Fruit fly (Drosophila melanogaster) whole organism, prepupa: ENCODE data around the gene Nepl12.
A peak's percentile ranks its signal among the peaks of the same experiment; 100 is the strongest.

Source experiments
- Blimp-1 ChIP-seq: fragments of 200-800 bp; sonication (Bioruptor generic); optimal IDR thresholded peaks from 3 replicates; lab custom pipeline; 2017; ENCODE audit warnings: missing biosample characterization, missing genetic modification characterization, mild to moderate bottlenecking, moderate library complexity, missing genetic modification reagents
- CG10631 ChIP-seq: fragments of 200-800 bp; sonication (Bioruptor generic); optimal IDR thresholded peaks from 2 replicates; lab custom pipeline; 2016; ENCODE audit warnings: missing biosample characterization, missing genetic modification characterization
- CG11762 ChIP-seq: fragments of 200-800 bp; sonication (Bioruptor generic); optimal IDR thresholded peaks from 3 replicates; lab custom pipeline; 2016; ENCODE audit warnings: missing biosample characterization, missing genetic modification characterization; ENCODE audit not compliant: insufficient read depth
- CG11902 ChIP-seq: fragments of 200-800 bp; sonication (Bioruptor generic); optimal IDR thresholded peaks from 3 replicates; lab custom pipeline; 2016; ENCODE audit warnings: missing biosample characterization, missing genetic modification characterization
- CG1621 ChIP-seq: fragments of 200-800 bp; sonication (Bioruptor generic); optimal IDR thresholded peaks from 3 replicates; lab custom pipeline; 2018; ENCODE audit warnings: missing biosample characterization, mild to moderate bottlenecking, missing genetic modification characterization
- CG16779 ChIP-seq: fragments of 200-800 bp; sonication (Bioruptor generic); optimal IDR thresholded peaks from 3 replicates; lab custom pipeline; 2017; ENCODE audit warnings: missing biosample characterization, mild to moderate bottlenecking, missing genetic modification characterization
- CG3032 ChIP-seq: fragments of 200-800 bp; optimal IDR thresholded peaks from 2 replicates; lab custom pipeline; 2019; ENCODE audit warnings: missing biosample characterization, mild to moderate bottlenecking, missing genetic modification characterization, moderate library complexity
- CG31627 ChIP-seq: fragments of 200-800 bp; sonication (Bioruptor generic); optimal IDR thresholded peaks from 3 replicates; lab custom pipeline; 2016; ENCODE audit warnings: missing biosample characterization, missing genetic modification characterization
- CG3919 ChIP-seq: fragments of 200-800 bp; sonication (Bioruptor generic); optimal IDR thresholded peaks from 3 replicates; lab custom pipeline; 2016; ENCODE audit warnings: missing biosample characterization, missing genetic modification characterization
- CG6163 ChIP-seq: fragments of 200-800 bp; sonication (Bioruptor generic); IDR thresholded peaks from 3 replicates; pipeline ENCODE4 v1.3.6; 2022; ENCODE audit warnings: missing biosample characterization, missing genetic modification characterization
- CG6276 ChIP-seq: fragments of 200-800 bp; sonication (Bioruptor generic); optimal IDR thresholded peaks from 2 replicates; lab custom pipeline; 2017; ENCODE audit warnings: missing biosample characterization, mild to moderate bottlenecking, missing genetic modification characterization
- CG6792 ChIP-seq: fragments of 200-800 bp; sonication (Bioruptor generic); optimal IDR thresholded peaks from 3 replicates; lab custom pipeline; 2016; ENCODE audit warnings: missing biosample characterization, missing genetic modification characterization
- CG6808 ChIP-seq: fragments of 200-800 bp; sonication (Bioruptor generic); optimal IDR thresholded peaks from 3 replicates; lab custom pipeline; 2017; ENCODE audit warnings: missing biosample characterization, missing genetic modification characterization, mild to moderate bottlenecking, moderate library complexity, missing genetic modification reagents
- CG6854 ChIP-seq: fragments of 200-800 bp; sonication (Bioruptor generic); optimal IDR thresholded peaks from 2 replicates; lab custom pipeline; 2017; ENCODE audit warnings: missing biosample characterization, mild to moderate bottlenecking, missing genetic modification characterization
- CG7368 ChIP-seq: fragments of 200-800 bp; sonication (Bioruptor generic); optimal IDR thresholded peaks from 3 replicates; lab custom pipeline; 2016; ENCODE audit warnings: missing biosample characterization, missing genetic modification characterization
- CG8119 ChIP-seq: fragments of 200-800 bp; sonication (Bioruptor generic); IDR thresholded peaks from 3 replicates; pipeline ENCODE4 v1.3.6; 2022; ENCODE audit warnings: missing biosample characterization, missing genetic modification characterization
- CG8632 ChIP-seq: fragments of 200-800 bp; sonication (Bioruptor generic); optimal IDR thresholded peaks from 3 replicates; lab custom pipeline; 2016; ENCODE audit warnings: missing biosample characterization, missing genetic modification characterization
- CG9139 ChIP-seq: fragments of 200-800 bp; sonication (Bioruptor generic); optimal IDR thresholded peaks from 3 replicates; lab custom pipeline; 2017; ENCODE audit warnings: missing biosample characterization, mild to moderate bottlenecking, missing genetic modification characterization
- Eip75B ChIP-seq: fragments of 200-800 bp; sonication (Bioruptor generic); optimal IDR thresholded peaks from 3 replicates; lab custom pipeline; 2016; ENCODE audit warnings: missing biosample characterization, missing genetic modification characterization
- Eip78C ChIP-seq: fragments of 200-800 bp; sonication (Bioruptor generic); peaks from one replicate; lab custom pipeline; 2016; ENCODE audit warnings: missing biosample characterization, missing genetic modification characterization
- Eip93F ChIP-seq: fragments of 200-800 bp; sonication (Bioruptor generic); optimal IDR thresholded peaks from 2 replicates; lab custom pipeline; 2016; ENCODE audit warnings: missing biosample characterization, mild to moderate bottlenecking, missing genetic modification characterization
- Ets21C ChIP-seq: fragments of 200-800 bp; sonication (Bioruptor generic); optimal IDR thresholded peaks from 3 replicates; lab custom pipeline; 2016; ENCODE audit warnings: missing biosample characterization, missing genetic modification characterization
- Ets96B ChIP-seq: fragments of 200-800 bp; optimal IDR thresholded peaks from 2 replicates; lab custom pipeline; 2019; ENCODE audit warnings: missing biosample characterization, mild to moderate bottlenecking, missing genetic modification characterization, moderate library complexity
- Gug ChIP-seq: fragments of 200-800 bp; sonication (Bioruptor generic); IDR thresholded peaks from 2 replicates; pipeline ENCODE4 v1.3.6; 2022; ENCODE audit warnings: missing biosample characterization, missing genetic modification characterization
- Hr38 ChIP-seq: sonication (Bioruptor generic); optimal IDR thresholded peaks from 2 replicates; lab custom pipeline; 2016; ENCODE audit warnings: missing biosample characterization, missing genetic modification characterization
- Hr39 ChIP-seq: fragments of 200-800 bp; sonication (Bioruptor generic); optimal IDR thresholded peaks from 2 replicates; lab custom pipeline; 2016; ENCODE audit warnings: missing biosample characterization, missing genetic modification characterization
- Hr4 ChIP-seq: fragments of 200-800 bp; sonication (Bioruptor generic); optimal IDR thresholded peaks from 3 replicates; lab custom pipeline; 2016; ENCODE audit warnings: missing biosample characterization, missing genetic modification characterization
- Lpt ChIP-seq: fragments of 200-800 bp; sonication (Bioruptor generic); optimal IDR thresholded peaks from 3 replicates; lab custom pipeline; 2016; ENCODE audit warnings: missing biosample characterization, missing genetic modification characterization
- Smox ChIP-seq: fragments of 200-800 bp; sonication (Bioruptor generic); optimal IDR thresholded peaks from 3 replicates; lab custom pipeline; 2016; ENCODE audit warnings: missing biosample characterization, missing genetic modification characterization
- Sox102F ChIP-seq: fragments of 200-800 bp; sonication (Bioruptor generic); optimal IDR thresholded peaks from 2 replicates; lab custom pipeline; 2016; ENCODE audit warnings: missing biosample characterization, mild to moderate bottlenecking, missing genetic modification characterization
- Sox14 ChIP-seq: fragments of 200-800 bp; sonication (Bioruptor generic); optimal IDR thresholded peaks from 3 replicates; lab custom pipeline; 2016; ENCODE audit warnings: missing biosample characterization, missing genetic modification characterization
- Sox15 ChIP-seq: fragments of 200-800 bp; sonication (Bioruptor generic); optimal IDR thresholded peaks from 3 replicates; lab custom pipeline; 2016; ENCODE audit warnings: missing biosample characterization, missing genetic modification characterization
- achi ChIP-seq: fragments of 200-800 bp; sonication (Bioruptor generic); optimal IDR thresholded peaks from 3 replicates; lab custom pipeline; 2016; ENCODE audit warnings: missing biosample characterization, missing genetic modification characterization
- acj6 ChIP-seq: fragments of 200-800 bp; sonication (Bioruptor generic); optimal IDR thresholded peaks from 3 replicates; lab custom pipeline; 2016; ENCODE audit warnings: missing biosample characterization, missing genetic modification characterization
- cyc ChIP-seq: fragments of 200-800 bp; sonication (Bioruptor generic); optimal IDR thresholded peaks from 3 replicates; lab custom pipeline; 2016; ENCODE audit warnings: missing biosample characterization, missing genetic modification characterization
- dac ChIP-seq: fragments of 200-800 bp; sonication (Bioruptor generic); optimal IDR thresholded peaks from 2 replicates; lab custom pipeline; 2017; ENCODE audit warnings: missing biosample characterization, mild to moderate bottlenecking, missing genetic modification characterization
- dsx ChIP-seq: fragments of 200-800 bp; optimal IDR thresholded peaks from 3 replicates; lab custom pipeline; 2019; ENCODE audit warnings: missing biosample characterization, mild to moderate bottlenecking, missing genetic modification characterization, moderate library complexity; ENCODE audit not compliant: poor library complexity, severe bottlenecking
- eg ChIP-seq: fragments of 200-800 bp; sonication (Bioruptor generic); IDR thresholded peaks from 3 replicates; pipeline ENCODE4 v1.3.6; 2022; ENCODE audit warnings: missing biosample characterization, missing genetic modification characterization
- esn ChIP-seq: fragments of 200-800 bp; sonication (Bioruptor generic); optimal IDR thresholded peaks from 2 replicates; lab custom pipeline; 2016; ENCODE audit warnings: missing biosample characterization, mild to moderate bottlenecking, missing genetic modification characterization, moderate library complexity
- fd59A ChIP-seq: fragments of 200-800 bp; sonication (Bioruptor generic); optimal IDR thresholded peaks from 2 replicates; lab custom pipeline; 2017; ENCODE audit warnings: missing biosample characterization, mild to moderate bottlenecking, missing genetic modification characterization, missing genetic modification reagents
- fd85E ChIP-seq: fragments of 200-800 bp; sonication (Bioruptor generic); optimal IDR thresholded peaks from 3 replicates; lab custom pipeline; 2016; ENCODE audit warnings: missing biosample characterization, missing genetic modification characterization
- fkh ChIP-seq: fragments of 200-800 bp; sonication (Bioruptor generic); optimal IDR thresholded peaks from 3 replicates; lab custom pipeline; 2017; ENCODE audit warnings: missing biosample characterization, mild to moderate bottlenecking, missing genetic modification characterization, moderate library complexity
- lz ChIP-seq: fragments of 200-800 bp; sonication (Bioruptor generic); optimal IDR thresholded peaks from 3 replicates; lab custom pipeline; 2016; ENCODE audit warnings: missing biosample characterization, missing genetic modification characterization
- net ChIP-seq: fragments of 200-800 bp; sonication (Bioruptor generic); optimal IDR thresholded peaks from 3 replicates; lab custom pipeline; 2016; ENCODE audit warnings: missing biosample characterization, missing genetic modification characterization
- salr ChIP-seq, 2 experiments: fragments of 200-800 bp; sonication (Bioruptor generic); optimal IDR thresholded peaks; 3 replicates each; lab custom pipeline; 2016 to 2018; ENCODE audit warnings: missing biosample characterization in 2 of 2, missing genetic modification characterization in 2 of 2, mild to moderate bottlenecking in 1 of 2
- spab ChIP-seq: fragments of 200-800 bp; sonication (Bioruptor generic); optimal IDR thresholded peaks from 2 replicates; lab custom pipeline; 2017; ENCODE audit warnings: missing biosample characterization, mild to moderate bottlenecking, missing genetic modification characterization, missing genetic modification reagents
- ss ChIP-seq, 2 experiments: fragments of 200-800 bp; sonication (Bioruptor generic); optimal IDR thresholded peaks; 2 replicates in 1 of 2; 3 replicates in 1 of 2; lab custom pipeline; 2017 to 2018; ENCODE audit warnings: mild to moderate bottlenecking in 2 of 2, missing biosample characterization in 2 of 2, missing genetic modification characterization in 2 of 2, moderate library complexity in 1 of 2
- topi ChIP-seq: fragments of 200-800 bp; sonication (Bioruptor generic); optimal IDR thresholded peaks from 3 replicates; lab custom pipeline; 2016; ENCODE audit warnings: missing biosample characterization, missing genetic modification characterization
- vri ChIP-seq: fragments of 200-800 bp; sonication (Bioruptor generic); optimal IDR thresholded peaks from 3 replicates; lab custom pipeline; 2016; ENCODE audit warnings: missing biosample characterization, mild to moderate bottlenecking, missing genetic modification characterization

The Nepl12 gene

dm6 chr3R:9701897-9702296 lies 26.6 kb downstream of the Nepl12 start (continued):
- TF ChIP-seq CG11762 = no peak
- peak; percentile 17 for TF ChIP-seq Smox (GFP tag; lab: Kevin White, UChicago)
- TF ChIP-seq Sox102F (GFP tag; lab: Kevin White, UChicago) = peak; percentile 13
- TF ChIP-seq CG1621 (tag; lab: Kevin White, UChicago) = no peak
- no peak for TF ChIP-seq fd85E (GFP tag; lab: Kevin White, UChicago)
- peak; percentile 4 for TF ChIP-seq Hr4 (GFP tag; lab: Kevin White, UChicago)
- peak; percentile 35 for TF ChIP-seq esn (GFP tag; lab: Kevin White, UChicago)
- TF ChIP-seq Ets21C (GFP tag; lab: Kevin White, UChicago) = no peak
- TF ChIP-seq Hr38 (GFP tag; lab: Kevin White, UChicago) = no peak
- no peak for TF ChIP-seq Gug (GFP tag; lab: Robert Waterston, UW)

dm6 chr3R:9702567-9702966 lies 27.2 kb downstream of the Nepl12 start:
- TF ChIP-seq CG6276 (GFP tag; lab: Kevin White, UChicago) (peak; percentile 80), Ets21C (GFP tag; lab: Kevin White, UChicago) (peak; percentile 13), dac (GFP tag; lab: Kevin White, UChicago) (peak; percentile 34), Eip75B (GFP tag; lab: Kevin White, UChicago) (peak; percentile 41), eg (GFP tag; lab: Robert Waterston, UW) (no peak), CG3032 (tag; lab: Kevin White, UChicago) (no peak), Sox102F (GFP tag; lab: Kevin White, UChicago) (peak; percentile 48), achi (GFP tag; lab: Kevin White, UChicago) (peak; percentile 59), Hr4 (GFP tag; lab: Kevin White, UChicago) (peak; percentile 83), CG6163 (GFP tag; lab: Robert Waterston, UW) (no peak), acj6 (no peak), salr (GFP tag; optimal IDR thresholded peaks at IDR 0.05; lab: Kevin White, UChicago) (peak in 1 of 2 experiments; percentile 40), fkh (GFP tag; lab: Kevin White, UChicago) (peak; percentile 96), topi (GFP tag; lab: Kevin White, UChicago) (peak; percentile 53), CG16779 (peak; percentile 9), dsx (GFP tag; lab: Kevin White, UChicago) (no peak), lz (GFP tag; lab: Kevin White, UChicago) (peak; percentile 57), CG8632 (peak; percentile 16), Eip93F (GFP tag; lab: Kevin White, UChicago) (peak; percentile 27), Hr39 (GFP tag; lab: Kevin White, UChicago) (peak; percentile 58), Lpt (GFP tag; lab: Kevin White, UChicago) (peak; percentile 54), Sox15 (GFP tag; lab: Kevin White, UChicago) (no peak), CG3919 (peak; percentile 53), cyc (GFP tag; lab: Kevin White, UChicago) (peak; percentile 38), Hr38 (GFP tag; lab: Kevin White, UChicago) (no peak), CG7368 (no peak), vri (peak; percentile 55), Eip78C (peak; percentile 82), CG1621 (tag; lab: Kevin White, UChicago) (no peak), CG6808 (GFP tag; lab: Kevin White, UChicago) (no peak), CG9139 (GFP tag; lab: Kevin White, UChicago) (no peak), net (GFP tag; lab: Kevin White, UChicago) (peak; percentile 57), Ets96B (peak; percentile 29), Sox14 (GFP tag; lab: Kevin White, UChicago) (peak; percentile 59), CG10631 (GFP tag; lab: Kevin White, UChicago) (peak; percentile 51), ss (GFP tag; optimal IDR thresholded peaks at IDR 0.05; lab: Kevin White, UChicago) (no peak), CG6854 (GFP tag; lab: Kevin White, UChicago) (no peak), fd59A (GFP tag; lab: Kevin White, UChicago) (no peak), Blimp-1 (GFP tag; lab: Kevin White, UChicago) (no peak), esn (GFP tag; lab: Kevin White, UChicago) (peak; percentile 64), CG8119 (GFP tag; lab: Robert Waterston, UW) (no peak), CG11902 (GFP tag; lab: Kevin White, UChicago) (no peak), CG6792 (GFP tag; lab: Kevin White, UChicago) (peak; percentile 35), CG31627 (peak; percentile 66), fd85E (GFP tag; lab: Kevin White, UChicago) (no peak), spab (GFP tag; lab: Kevin White, UChicago) (no peak)
